Worm (Caenorhabditis elegans) whole organism, L2 larva: ENCODE results near the gene F44A2.5.

Experiments used
- C34F6.9 ChIP-seq: fragments of 150-350 bp; optimal IDR thresholded peaks from 2 replicates; lab custom pipeline; 2014; ENCODE audit warnings: missing biosample characterization, missing genetic modification characterization
- F13H6.1 ChIP-seq: sonication (generic microtip); optimal IDR thresholded peaks from 2 replicates; lab custom pipeline; 2016; ENCODE audit warnings: missing genetic modification characterization, missing compliant biosample characterization
- R02D3.7 ChIP-seq: fragments of 150-350 bp; optimal IDR thresholded peaks from 2 replicates; lab custom pipeline; 2014; ENCODE audit warnings: missing biosample characterization, missing genetic modification characterization
- ZK546.5 ChIP-seq: sonication (generic microtip); optimal IDR thresholded peaks from 2 replicates; lab custom pipeline; 2017; ENCODE audit warnings: missing biosample characterization, missing genetic modification characterization
- alr-1 ChIP-seq: fragments of 150-350 bp; optimal IDR thresholded peaks from 2 replicates; lab custom pipeline; 2014; ENCODE audit warnings: missing biosample characterization, missing genetic modification characterization
- aly-2 ChIP-seq: fragments of 150-350 bp; optimal IDR thresholded peaks from 2 replicates; lab custom pipeline; 2014; ENCODE audit warnings: missing biosample characterization, missing genetic modification characterization
- blmp-1 ChIP-seq: sonication (generic microtip); optimal IDR thresholded peaks from 2 replicates; lab custom pipeline; 2017; ENCODE audit warnings: missing genetic modification characterization, mild to moderate bottlenecking, missing compliant biosample characterization, antibody characterized with exemption, moderate library complexity; ENCODE audit not compliant: insufficient read depth
- crh-2 ChIP-seq: sonication (generic microtip); optimal IDR thresholded peaks from 2 replicates; lab custom pipeline; 2017; ENCODE audit warnings: missing biosample characterization, missing genetic modification characterization
- egl-27 ChIP-seq: sonication (generic microtip); optimal IDR thresholded peaks from 3 replicates; lab custom pipeline; 2017; ENCODE audit warnings: missing biosample characterization, missing genetic modification reagents, missing genetic modification characterization
- elt-1 ChIP-seq: fragments of 150-350 bp; optimal IDR thresholded peaks from 2 replicates; lab custom pipeline; 2014; ENCODE audit warnings: missing biosample characterization, missing genetic modification characterization
- elt-3 ChIP-seq: sonication (generic microtip); optimal IDR thresholded peaks from 2 replicates; lab custom pipeline; 2017; ENCODE audit warnings: missing biosample characterization, missing genetic modification characterization
- fos-1 ChIP-seq: fragments of 150-350 bp; optimal IDR thresholded peaks from 2 replicates; lab custom pipeline; 2014; ENCODE audit warnings: missing biosample characterization, missing genetic modification characterization
- gmeb-1 ChIP-seq: fragments of 150-350 bp; optimal IDR thresholded peaks from 2 replicates; lab custom pipeline; 2014; ENCODE audit warnings: missing biosample characterization, missing genetic modification characterization
- lin-11 ChIP-seq: fragments of 150-350 bp; sonication (generic microtip); optimal IDR thresholded peaks from 2 replicates; lab custom pipeline; 2014; ENCODE audit warnings: missing biosample characterization, missing genetic modification characterization, inconsistent platforms, mixed read lengths
- lsy-2 ChIP-seq, 2 experiments: fragments of 150-350 bp in 1 of 2; sonication (generic microtip) in 1 of 2; optimal IDR thresholded peaks; 2 replicates each; lab custom pipeline; 2014 to 2017; ENCODE audit warnings: missing biosample characterization in 2 of 2, missing genetic modification characterization in 2 of 2
- mab-5 ChIP-seq: fragments of 150-350 bp; optimal IDR thresholded peaks from 2 replicates; lab custom pipeline; 2014; ENCODE audit warnings: missing biosample characterization, missing genetic modification characterization
- mbf-1 ChIP-seq: sonication (generic microtip); optimal IDR thresholded peaks from 2 replicates; lab custom pipeline; 2017; ENCODE audit warnings: missing biosample characterization, missing genetic modification characterization
- mdl-1 ChIP-seq, 2 experiments: fragments of 150-350 bp in 1 of 2; sonication (generic microtip) in 1 of 2; optimal IDR thresholded peaks; 2 replicates each; lab custom pipeline; 2017; ENCODE audit warnings: missing biosample characterization in 2 of 2, missing genetic modification characterization in 2 of 2
- nhr-10 ChIP-seq: sonication (generic microtip); optimal IDR thresholded peaks from 2 replicates; lab custom pipeline; 2017; ENCODE audit warnings: missing biosample characterization, missing genetic modification characterization
- nhr-11 ChIP-seq: fragments of 150-350 bp; optimal IDR thresholded peaks from 2 replicates; lab custom pipeline; 2014; ENCODE audit warnings: missing biosample characterization, missing genetic modification characterization
- nhr-12 ChIP-seq: fragments of 150-350 bp; optimal IDR thresholded peaks from 2 replicates; lab custom pipeline; 2014; ENCODE audit warnings: missing biosample characterization, missing genetic modification characterization
- nhr-129 ChIP-seq: fragments of 150-350 bp; optimal IDR thresholded peaks from 2 replicates; lab custom pipeline; 2014; ENCODE audit warnings: missing biosample characterization, missing genetic modification characterization
- nhr-21 ChIP-seq: fragments of 150-350 bp; optimal IDR thresholded peaks from 2 replicates; lab custom pipeline; 2014; ENCODE audit warnings: missing biosample characterization, missing genetic modification characterization
- nhr-23 ChIP-seq: fragments of 150-350 bp; optimal IDR thresholded peaks from 2 replicates; lab custom pipeline; 2014; ENCODE audit warnings: missing biosample characterization, missing genetic modification reagents, missing genetic modification characterization
- nhr-25 ChIP-seq: fragments of 150-350 bp; sonication (generic microtip); optimal IDR thresholded peaks from 3 replicates; lab custom pipeline; 2014; ENCODE audit warnings: missing biosample characterization, missing genetic modification characterization
- nhr-6 ChIP-seq: fragments of 150-350 bp; optimal IDR thresholded peaks from 2 replicates; lab custom pipeline; 2014; ENCODE audit warnings: missing biosample characterization, missing genetic modification characterization
- nhr-77 ChIP-seq: fragments of 150-350 bp; optimal IDR thresholded peaks from 2 replicates; lab custom pipeline; 2014; ENCODE audit warnings: missing biosample characterization, missing genetic modification characterization
- peb-1 ChIP-seq: fragments of 150-350 bp; optimal IDR thresholded peaks from 2 replicates; lab custom pipeline; 2014; ENCODE audit warnings: missing biosample characterization, missing genetic modification characterization
- sem-4 ChIP-seq: fragments of 150-350 bp; optimal IDR thresholded peaks from 2 replicates; lab custom pipeline; 2014; ENCODE audit warnings: missing biosample characterization, missing genetic modification reagents, missing genetic modification characterization
- sma-3 ChIP-seq: sonication (generic microtip); optimal IDR thresholded peaks from 2 replicates; lab custom pipeline; 2016; ENCODE audit warnings: missing genetic modification reagents, missing genetic modification characterization, missing compliant biosample characterization
- unc-39 ChIP-seq: fragments of 150-350 bp; optimal IDR thresholded peaks from 2 replicates; lab custom pipeline; 2014; ENCODE audit warnings: missing biosample characterization, missing genetic modification characterization
- unc-55 ChIP-seq: fragments of 150-350 bp; sonication (generic microtip); optimal IDR thresholded peaks from 3 replicates; lab custom pipeline; 2014; ENCODE audit warnings: missing biosample characterization, missing genetic modification reagents, missing genetic modification characterization
- unc-62 ChIP-seq: fragments of 150-350 bp; optimal IDR thresholded peaks from 2 replicates; lab custom pipeline; 2014; ENCODE audit warnings: missing biosample characterization, missing genetic modification reagents, missing genetic modification characterization
- ztf-11 ChIP-seq: sonication (generic microtip); optimal IDR thresholded peaks from 2 replicates; lab custom pipeline; 2017; ENCODE audit warnings: missing biosample characterization, missing genetic modification characterization

F44A2.5 gene

DNA sequence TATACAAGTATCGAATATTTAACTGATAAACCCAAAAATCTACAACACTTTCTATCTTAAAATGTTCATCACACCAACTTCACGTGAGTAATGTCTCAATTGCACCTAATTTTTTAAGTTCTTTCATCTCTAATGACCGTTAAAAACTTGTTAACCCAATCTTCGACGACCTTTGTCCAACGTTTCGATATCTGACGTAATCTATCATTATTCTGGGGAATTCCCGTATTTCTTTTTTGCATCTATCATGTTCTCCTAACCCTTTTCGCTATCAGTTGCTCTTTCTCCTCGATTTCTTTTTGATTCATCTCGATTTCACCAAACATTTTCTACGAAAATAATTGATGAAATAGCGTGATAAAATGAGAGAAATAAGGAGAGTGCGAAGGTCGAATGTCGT, 30.3 kb downstream of the F44A2.5 start (continued):
- TF ChIP-seq ztf-11 (tag; lab: Kevin White, UChicago) (no peak), blmp-1 (tag; lab: Kevin White, UChicago) (peak; percentile 48), crh-2 (tag; lab: Kevin White, UChicago) (no peak), ZK546.5 (tag; lab: Kevin White, UChicago) (no peak), egl-27 (peak; percentile 45), gmeb-1 (tag; lab: Kevin White, UChicago) (peak; percentile 19), nhr-129 (tag; lab: Kevin White, UChicago) (no peak)
- TF ChIP-seq, all 48 proteins: peak for 9

DNA sequence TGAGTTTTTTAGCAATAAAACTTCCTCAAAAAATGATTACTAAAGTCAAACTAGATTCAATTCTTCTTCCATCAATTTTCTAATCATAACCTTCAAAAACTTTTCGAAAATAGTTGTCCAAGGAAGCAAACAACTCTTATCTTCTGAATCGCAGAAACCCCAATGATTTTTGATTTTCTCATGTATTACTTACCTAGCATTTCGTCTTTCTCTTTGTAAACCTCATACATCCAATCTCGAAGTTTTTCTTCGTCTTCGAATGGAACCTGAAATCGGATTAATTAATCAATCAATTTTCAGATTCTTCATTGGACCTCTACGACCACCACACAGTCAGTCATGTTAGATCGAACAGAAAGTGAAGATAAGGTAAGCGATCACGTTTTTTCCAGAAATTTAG, 31.2 kb downstream of the F44A2.5 start, which contains the start of gene K07B1.4:
TSS of gene K07B1.4 (plus strand) at position 301 of the 400 bp plus-strand sequence.
- TF ChIP-seq unc-39 (tag; lab: Kevin White, UChicago) (no peak), aly-2 (tag; lab: Kevin White, UChicago) (no peak), nhr-129 (tag; lab: Kevin White, UChicago) (no peak), fos-1 (no peak), lin-11 (tag; lab: Kevin White, UChicago) (no peak), elt-3 (tag; lab: Kevin White, UChicago) (no peak), unc-55 (GFP tag; lab: Kevin White, UChicago) (no peak), C34F6.9 (no peak), peb-1 (tag; lab: Kevin White, UChicago) (no peak), nhr-25 (tag; lab: Kevin White, UChicago) (no peak), elt-1 (tag; lab: Kevin White, UChicago) (no peak), sem-4 (tag; lab: Kevin White, UChicago) (no peak), nhr-6 (tag; lab: Kevin White, UChicago) (no peak), mdl-1 (tag; optimal IDR thresholded peaks at IDR 0.05; lab: Kevin White, UChicago) (no peak), mbf-1 (tag; lab: Kevin White, UChicago) (no peak), R02D3.7 (tag; lab: Kevin White, UChicago) (no peak), egl-27 (no peak), ZK546.5 (tag; lab: Kevin White, UChicago) (no peak), crh-2 (tag; lab: Kevin White, UChicago) (no peak)

DNA sequence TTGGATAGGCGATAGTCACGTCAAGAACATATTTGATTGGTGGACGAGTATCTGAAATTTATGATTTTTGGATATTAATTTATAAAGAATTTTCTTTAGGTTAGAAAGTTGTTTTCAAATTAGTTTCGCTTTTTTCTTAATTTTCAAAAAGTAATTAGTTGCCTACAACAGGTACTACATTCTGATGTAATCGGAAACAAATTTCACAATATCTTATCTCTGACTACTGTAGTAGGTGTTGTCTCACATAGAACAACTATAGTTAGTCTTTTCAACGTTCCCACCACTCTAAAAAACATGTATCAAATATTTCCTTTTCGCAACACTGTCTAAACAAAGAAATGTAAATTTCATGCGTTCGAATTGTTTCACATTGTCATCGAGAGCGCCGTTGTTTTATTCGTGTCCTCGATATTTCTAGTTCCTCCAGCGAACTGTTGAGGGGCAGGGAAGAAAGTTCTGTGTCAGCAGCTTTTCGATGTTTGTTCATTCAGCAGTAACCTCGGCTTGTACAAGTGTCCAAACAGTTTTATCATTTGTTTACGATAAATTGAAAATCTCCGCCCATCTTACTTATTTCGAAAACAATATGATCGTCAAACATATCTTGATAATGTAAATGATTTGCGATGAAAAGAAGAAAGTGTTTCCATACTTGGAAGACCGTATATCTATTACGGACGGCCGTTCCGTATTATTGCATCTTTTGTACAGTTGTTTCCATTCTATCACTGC, 32.0 kb downstream of the F44A2.5 start:
- no peak for TF ChIP-seq nhr-21
- no peak for TF ChIP-seq nhr-12 (tag; lab: Kevin White, UChicago)
- TF ChIP-seq nhr-23 (tag; lab: Kevin White, UChicago), result no peak
- no peak for TF ChIP-seq peb-1 (tag; lab: Kevin White, UChicago)
- TF ChIP-seq sma-3, result no peak
- TF ChIP-seq crh-2 (tag; lab: Kevin White, UChicago), result no peak
- no peak for TF ChIP-seq lin-11 (tag; lab: Kevin White, UChicago)
- no peak for TF ChIP-seq nhr-77 (tag; lab: Kevin White, UChicago)
- TF ChIP-seq ZK546.5 (tag; lab: Kevin White, UChicago), result no peak
- TF ChIP-seq nhr-10 (tag; lab: Kevin White, UChicago), result no peak
- no peak for TF ChIP-seq gmeb-1 (tag; lab: Kevin White, UChicago)
- no peak for TF ChIP-seq F13H6.1 (tag; lab: Kevin White, UChicago)
- no peak for TF ChIP-seq aly-2 (tag; lab: Kevin White, UChicago)
- TF ChIP-seq nhr-11 (tag; lab: Kevin White, UChicago), result no peak
- TF ChIP-seq fos-1, result no peak
- no peak for TF ChIP-seq elt-1 (tag; lab: Kevin White, UChicago)
- TF ChIP-seq unc-62 (GFP tag; lab: Kevin White, UChicago), result no peak

DNA sequence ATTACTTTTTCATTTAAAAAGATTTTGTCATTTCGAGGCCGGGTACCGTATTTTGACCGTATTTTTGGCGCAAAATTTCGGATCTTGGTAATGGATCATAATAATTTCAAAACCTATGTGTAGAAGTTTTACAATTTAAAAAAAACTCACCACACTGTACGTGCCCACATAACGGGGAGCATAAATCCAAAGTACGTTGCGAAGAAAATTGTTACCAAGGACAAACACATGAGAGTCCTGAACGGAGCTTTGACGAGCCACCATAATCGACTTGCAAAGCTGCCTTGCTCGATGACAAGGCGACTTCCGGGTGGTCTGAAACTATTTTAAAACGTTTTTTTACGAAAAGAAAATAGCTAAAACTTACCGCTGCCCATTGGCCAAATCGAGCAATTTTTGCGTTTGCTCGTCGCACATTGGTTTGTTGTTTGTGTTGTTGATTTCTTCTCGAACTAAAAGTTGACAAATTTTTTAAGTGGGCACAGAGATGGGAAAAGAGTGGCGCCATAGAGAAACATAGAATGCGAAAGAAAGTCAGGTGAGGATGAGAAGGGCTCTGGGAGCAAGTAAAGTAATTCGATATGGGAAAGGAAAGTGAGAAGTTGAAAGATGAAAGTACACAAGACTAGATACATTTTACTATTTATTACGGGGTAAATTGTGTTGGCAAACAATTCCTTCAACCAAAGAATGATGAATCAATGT, 35.3 kb downstream of the F44A2.5 start:
- TF ChIP-seq lsy-2 (tag; optimal IDR thresholded peaks at IDR 0.05; lab: Kevin White, UChicago) (no peak), alr-1 (no peak), sem-4 (tag; lab: Kevin White, UChicago) (no peak), nhr-129 (tag; lab: Kevin White, UChicago) (peak; percentile 7), F13H6.1 (tag; lab: Kevin White, UChicago) (peak; percentile 48), nhr-23 (tag; lab: Kevin White, UChicago) (no peak), mab-5 (no peak)
